Fruit fly (Drosophila melanogaster) whole organism, embryonic: ENCODE data around the gene CG4025.

ENCODE experiments used
- Atf6 ChIP-seq: fragments of 200-800 bp; sonication (Bioruptor generic); IDR thresholded peaks from 2 replicates; pipeline ENCODE4 v1.3.6; 2022; ENCODE audit warnings: missing biosample characterization, missing genetic modification characterization
- Awh ChIP-seq: fragments of 200-800 bp; sonication (Bioruptor generic); IDR thresholded peaks from 2 replicates; pipeline ENCODE4, ENCODE4 v1.3.6; 2022; ENCODE audit warnings: missing biosample characterization, missing genetic modification characterization
- Bgb ChIP-seq: fragments of 200-800 bp; sonication (Bioruptor generic); IDR thresholded peaks from 2 replicates; pipeline ENCODE4 v1.3.6; 2022; ENCODE audit warnings: missing biosample characterization, missing genetic modification characterization; ENCODE audit not compliant: partially characterized antibody
- CG10267 ChIP-seq: fragments of 200-800 bp; sonication (Bioruptor generic); optimal IDR thresholded peaks from 2 replicates; lab custom pipeline; 2018; ENCODE audit warnings: missing biosample characterization, mild to moderate bottlenecking, missing genetic modification characterization, moderate library complexity
- CG10654 ChIP-seq: fragments of 200-800 bp; sonication (Bioruptor generic); optimal IDR thresholded peaks from 2 replicates; lab custom pipeline; 2016; ENCODE audit warnings: missing biosample characterization, missing genetic modification characterization
- CG11247 ChIP-seq: fragments of 200-800 bp; sonication (Bioruptor generic); IDR thresholded peaks from 2 replicates; pipeline ENCODE4 v1.3.6; 2022; ENCODE audit warnings: missing biosample characterization, missing genetic modification characterization
- CG1233 ChIP-seq: fragments of 200-800 bp; sonication (Bioruptor generic); optimal IDR thresholded peaks from 4 replicates; lab custom pipeline; 2018; ENCODE audit warnings: missing biosample characterization, mild to moderate bottlenecking, missing genetic modification characterization
- CG13287 ChIP-seq: fragments of 200-800 bp; sonication (Bioruptor generic); IDR thresholded peaks from 2 replicates; pipeline ENCODE4 v1.3.6; 2022; ENCODE audit warnings: missing biosample characterization, missing genetic modification characterization; ENCODE audit not compliant: partially characterized antibody
- CG13624 ChIP-seq: fragments of 200-800 bp; sonication (Bioruptor generic); optimal IDR thresholded peaks from 2 replicates; lab custom pipeline; 2016; ENCODE audit warnings: missing biosample characterization, missing genetic modification characterization
- CG15696 ChIP-seq: fragments of 200-800 bp; sonication (Bioruptor generic); optimal IDR thresholded peaks from 2 replicates; lab custom pipeline; 2019; ENCODE audit warnings: missing biosample characterization, mild to moderate bottlenecking, missing genetic modification characterization, moderate library complexity
- CG1603 ChIP-seq: fragments of 200-800 bp; sonication (Bioruptor generic); optimal IDR thresholded peaks from 2 replicates; lab custom pipeline; 2019; ENCODE audit warnings: missing biosample characterization, mild to moderate bottlenecking, missing genetic modification characterization, moderate library complexity
- CG16813 ChIP-seq: fragments of 200-800 bp; sonication (Bioruptor generic); IDR thresholded peaks from 3 replicates; pipeline ENCODE4 v1.3.6; 2022; ENCODE audit warnings: missing biosample characterization, missing genetic modification characterization; ENCODE audit not compliant: partially characterized antibody
- CG17361 ChIP-seq: fragments of 200-800 bp; sonication (Bioruptor generic); IDR thresholded peaks from 3 replicates; pipeline ENCODE4 v1.3.6; 2022; ENCODE audit warnings: missing biosample characterization, missing genetic modification characterization
- CG17912 ChIP-seq: fragments of 200-800 bp; sonication (Bioruptor generic); optimal IDR thresholded peaks from 2 replicates; lab custom pipeline; 2018; ENCODE audit warnings: missing biosample characterization, mild to moderate bottlenecking, missing genetic modification characterization
- CG1792 ChIP-seq: fragments of 200-800 bp; sonication (Bioruptor generic); optimal IDR thresholded peaks from 2 replicates; lab custom pipeline; 2016; ENCODE audit warnings: missing biosample characterization, missing genetic modification characterization
- CG2202 ChIP-seq: fragments of 200-800 bp; sonication (Bioruptor generic); optimal IDR thresholded peaks from 2 replicates; lab custom pipeline; 2018; ENCODE audit warnings: missing biosample characterization, mild to moderate bottlenecking, missing genetic modification characterization
- CG2678 ChIP-seq: fragments of 200-800 bp; sonication (Bioruptor generic); optimal IDR thresholded peaks from 3 replicates; lab custom pipeline; 2019; ENCODE audit warnings: missing biosample characterization, mild to moderate bottlenecking, missing genetic modification characterization, moderate library complexity
- CG30403 ChIP-seq: fragments of 200-800 bp; sonication (Bioruptor generic); optimal IDR thresholded peaks from 3 replicates; lab custom pipeline; 2016; ENCODE audit warnings: missing biosample characterization, missing genetic modification characterization
- CG30431 ChIP-seq: fragments of 200-800 bp; sonication (Bioruptor generic); optimal IDR thresholded peaks from 2 replicates; lab custom pipeline; 2017; ENCODE audit warnings: missing biosample characterization, missing genetic modification characterization
- CG3163 ChIP-seq: fragments of 200-800 bp; sonication (Bioruptor generic); optimal IDR thresholded peaks from 3 replicates; lab custom pipeline; 2016; ENCODE audit warnings: missing biosample characterization, missing genetic modification characterization
- CG3407 ChIP-seq: fragments of 200-800 bp; sonication (Bioruptor generic); optimal IDR thresholded peaks from 2 replicates; lab custom pipeline; 2018; ENCODE audit warnings: missing biosample characterization, mild to moderate bottlenecking, missing genetic modification characterization
- CG5180 ChIP-seq: fragments of 200-800 bp; sonication (Bioruptor generic); optimal IDR thresholded peaks from 3 replicates; lab custom pipeline; 2017; ENCODE audit warnings: missing biosample characterization, missing genetic modification characterization, mild to moderate bottlenecking, moderate library complexity, missing genetic modification reagents
- CG6689 ChIP-seq: fragments of 200-800 bp; sonication (Bioruptor generic); IDR thresholded peaks from 2 replicates; pipeline ENCODE4 v1.3.6; 2022; ENCODE audit warnings: missing biosample characterization, missing genetic modification characterization
- CG6765 ChIP-seq: fragments of 200-800 bp; sonication (Bioruptor generic); optimal IDR thresholded peaks from 3 replicates; lab custom pipeline; 2017; ENCODE audit warnings: missing biosample characterization, mild to moderate bottlenecking, missing genetic modification characterization
- CG7786 ChIP-seq: fragments of 200-800 bp; sonication (Bioruptor generic); optimal IDR thresholded peaks from 2 replicates; lab custom pipeline; 2016; ENCODE audit warnings: missing biosample characterization, missing genetic modification characterization
- CG7839 ChIP-seq: fragments of 200-800 bp; sonication (Bioruptor generic); optimal IDR thresholded peaks from 3 replicates; lab custom pipeline; 2018; ENCODE audit warnings: missing biosample characterization, mild to moderate bottlenecking, missing genetic modification characterization, moderate library complexity
- CG8281 ChIP-seq: fragments of 200-800 bp; sonication (Bioruptor generic); optimal IDR thresholded peaks from 2 replicates; lab custom pipeline; 2018; ENCODE audit warnings: missing biosample characterization, mild to moderate bottlenecking, missing genetic modification characterization, moderate library complexity
- CG8290 ChIP-seq, 3 experiments: fragments of 200-800 bp; sonication (Bioruptor generic); optimal IDR thresholded peaks; 2 replicates each; lab custom pipeline; 2016 to 2019; ENCODE audit warnings: missing biosample characterization in 3 of 3, missing genetic modification characterization in 3 of 3, mild to moderate bottlenecking in 2 of 3, moderate library complexity in 1 of 3
- CG9727 ChIP-seq: fragments of 200-800 bp; sonication (Bioruptor generic); optimal IDR thresholded peaks from 3 replicates; lab custom pipeline; 2017; ENCODE audit warnings: missing biosample characterization, mild to moderate bottlenecking, missing genetic modification characterization
- Hsf ChIP-seq: fragments of 200-800 bp; sonication (Bioruptor generic); optimal IDR thresholded peaks from 3 replicates; lab custom pipeline; 2016; ENCODE audit warnings: missing biosample characterization, missing genetic modification characterization
- Myb ChIP-seq: fragments of 200-800 bp; sonication (Bioruptor generic); optimal IDR thresholded peaks from 2 replicates; lab custom pipeline; 2016; ENCODE audit warnings: missing biosample characterization, missing genetic modification characterization
- Pdp1 ChIP-seq, 2 experiments: fragments of 200-800 bp; sonication (Bioruptor generic); optimal IDR thresholded peaks; 3 replicates each; lab custom pipeline; 2016; ENCODE audit warnings: missing biosample characterization in 2 of 2, missing genetic modification characterization in 2 of 2, mild to moderate bottlenecking in 1 of 2, moderate library complexity in 1 of 2
- caup ChIP-seq: fragments of 200-800 bp; sonication (Bioruptor generic); optimal IDR thresholded peaks from 3 replicates; lab custom pipeline; 2017; ENCODE audit warnings: missing biosample characterization, mild to moderate bottlenecking, missing genetic modification characterization, moderate library complexity; ENCODE audit not compliant: severe bottlenecking
- dysf ChIP-seq: fragments of 200-800 bp; sonication (Bioruptor generic); IDR thresholded peaks from 3 replicates; pipeline ENCODE4 v1.3.6; 2022; ENCODE audit warnings: missing biosample characterization, missing genetic modification characterization
- en ChIP-seq: fragments of 200-800 bp; sonication (Bioruptor generic); optimal IDR thresholded peaks from 2 replicates; lab custom pipeline; 2016; ENCODE audit warnings: missing biosample characterization, missing genetic modification characterization
- fd64A ChIP-seq: fragments of 200-800 bp; sonication (Bioruptor generic); optimal IDR thresholded peaks from 3 replicates; lab custom pipeline; 2018; ENCODE audit warnings: missing biosample characterization, mild to moderate bottlenecking, missing genetic modification characterization
- fd96Cb ChIP-seq: fragments of 200-800 bp; sonication (Bioruptor generic); optimal IDR thresholded peaks from 2 replicates; lab custom pipeline; 2018; ENCODE audit warnings: missing biosample characterization, mild to moderate bottlenecking, missing genetic modification characterization, moderate library complexity
- fu2 ChIP-seq: fragments of 200-800 bp; sonication (Bioruptor generic); optimal IDR thresholded peaks from 2 replicates; lab custom pipeline; 2016; ENCODE audit warnings: missing biosample characterization, missing genetic modification characterization
- gsb-n ChIP-seq: fragments of 200-800 bp; sonication (Bioruptor generic); optimal IDR thresholded peaks from 3 replicates; lab custom pipeline; 2018; ENCODE audit warnings: missing biosample characterization, mild to moderate bottlenecking, missing genetic modification characterization
- h ChIP-seq: fragments of >200 bp; optimal IDR thresholded peaks from 2 replicates; lab custom pipeline; 2017
- mam ChIP-seq: fragments of 200-800 bp; sonication (Bioruptor generic); optimal IDR thresholded peaks from 3 replicates; lab custom pipeline; 2016; ENCODE audit warnings: missing biosample characterization, missing genetic modification characterization
- org-1 ChIP-seq: fragments of 200-800 bp; sonication (Bioruptor generic); optimal IDR thresholded peaks from 2 replicates; lab custom pipeline; 2017; ENCODE audit warnings: missing biosample characterization, missing genetic modification characterization
- pb ChIP-seq: fragments of 200-800 bp; sonication (Bioruptor generic); optimal IDR thresholded peaks from 3 replicates; lab custom pipeline; 2016; ENCODE audit warnings: missing biosample characterization, missing genetic modification characterization
- pzg ChIP-seq: fragments of 200-800 bp; sonication (Bioruptor generic); optimal IDR thresholded peaks from 3 replicates; lab custom pipeline; 2018; ENCODE audit warnings: missing biosample characterization, mild to moderate bottlenecking, missing genetic modification characterization, moderate library complexity
- repo ChIP-seq: fragments of 200-800 bp; sonication (Bioruptor generic); optimal IDR thresholded peaks from 2 replicates; lab custom pipeline; 2016; ENCODE audit warnings: missing biosample characterization, missing genetic modification characterization
- rib ChIP-seq: fragments of 200-800 bp; sonication (Bioruptor generic); IDR thresholded peaks from 2 replicates; pipeline ENCODE4 v1.3.6; 2022; ENCODE audit warnings: missing biosample characterization, missing genetic modification characterization
- salm ChIP-seq: fragments of 200-800 bp; sonication (Bioruptor generic); optimal IDR thresholded peaks from 2 replicates; lab custom pipeline; 2018; ENCODE audit warnings: missing biosample characterization, mild to moderate bottlenecking, missing genetic modification characterization
- sc ChIP-seq, 3 experiments: fragments of >200 bp in 2 of 3; fragments of 200-800 bp in 1 of 3; sonication (Bioruptor generic) in 1 of 3; optimal IDR thresholded peaks; 2 replicates in 2 of 3; 3 replicates in 1 of 3; lab custom pipeline; 2017; ENCODE audit warnings: mild to moderate bottlenecking in 1 of 3, missing biosample characterization in 1 of 3, missing genetic modification characterization in 1 of 3, missing genetic modification reagents in 1 of 3
- tgo ChIP-seq: fragments of 200-800 bp; sonication (Bioruptor generic); IDR thresholded peaks from 3 replicates; pipeline ENCODE4 v1.3.6; 2022; ENCODE audit warnings: missing biosample characterization, missing genetic modification characterization
- tin ChIP-seq: fragments of 200-800 bp; sonication (Bioruptor generic); optimal IDR thresholded peaks from 3 replicates; lab custom pipeline; 2016; ENCODE audit warnings: missing biosample characterization, missing genetic modification characterization

The CG4025 gene

dm6 chrX:2087501-2087900 lies 10.7 kb downstream of the CG4025 start (continued):
- TF ChIP-seq Myb (GFP tag; lab: Kevin White, UChicago): peak; percentile 40
- peak; percentile 55 for TF ChIP-seq fu2 (GFP tag; lab: Kevin White, UChicago)
- TF ChIP-seq CG3407 (GFP tag; lab: Kevin White, UChicago): peak; percentile 62
- TF ChIP-seq pb (GFP tag; lab: Kevin White, UChicago): peak; percentile 58
- no peak for TF ChIP-seq CG17912
- TF ChIP-seq rib (GFP tag; lab: Robert Waterston, UW): no peak
- TF ChIP-seq CG30431 (GFP tag; lab: Kevin White, UChicago): peak; percentile 36
- TF ChIP-seq caup (GFP tag; lab: Kevin White, UChicago): no peak
- peak; percentile 57 for TF ChIP-seq CG2678 (tag; lab: Kevin White, UChicago)
- TF ChIP-seq tin (GFP tag; lab: Kevin White, UChicago): peak; percentile 24
- peak; percentile 59 for TF ChIP-seq CG11247 (GFP tag; lab: Robert Waterston, UW)
- TF ChIP-seq CG13624 (GFP tag; lab: Kevin White, UChicago): peak; percentile 10
- TF ChIP-seq CG1792: no peak
- TF ChIP-seq dysf (GFP tag; lab: Robert Waterston, UW): peak; percentile 62
- no peak for TF ChIP-seq CG8290 (GFP tag; optimal IDR thresholded peaks at IDR 0.05; lab: Kevin White, UChicago)
- peak in 1 of 2 experiments; percentile 90 for TF ChIP-seq CG8290 (tag; optimal IDR thresholded peaks at IDR 0.05; lab: Kevin White, UChicago)
- no peak for TF ChIP-seq en (GFP tag; lab: Kevin White, UChicago)
- peak; percentile 19 for TF ChIP-seq CG9727 (GFP tag; lab: Kevin White, UChicago)
- TF ChIP-seq gsb-n: peak; percentile 56
- no peak for TF ChIP-seq CG13287 (GFP tag; lab: Robert Waterston, UW)
- no peak for TF ChIP-seq Bgb (GFP tag; lab: Robert Waterston, UW)
- no peak for TF ChIP-seq CG16813 (GFP tag; lab: Robert Waterston, UW)
- TF ChIP-seq repo (GFP tag; lab: Kevin White, UChicago): peak; percentile 9
- peak; percentile 54 for TF ChIP-seq org-1 (GFP tag; lab: Kevin White, UChicago)
- TF ChIP-seq mam: peak; percentile 41
- peak; percentile 69 for TF ChIP-seq CG7839 (tag; lab: Kevin White, UChicago)
- no peak for TF ChIP-seq sc (optimal IDR thresholded peaks at IDR 0.05; lab: Kevin White, UChicago)
- no peak for TF ChIP-seq sc (GFP tag; optimal IDR thresholded peaks at IDR 0.05; lab: Kevin White, UChicago)
- peak; percentile 77 for TF ChIP-seq Awh (GFP tag; lab: Robert Waterston, UW)
- peak; percentile 46; the same call in 1 of the 3 replicates for TF ChIP-seq CG17361 (GFP tag; lab: Robert Waterston, UW)
- peak; percentile 48 for TF ChIP-seq Hsf (GFP tag; lab: Kevin White, UChicago)
- TF ChIP-seq CG6765 (GFP tag; lab: Kevin White, UChicago): no peak
- TF ChIP-seq fd96Cb (tag; lab: Kevin White, UChicago): peak; percentile 50
- TF ChIP-seq CG2202 (tag; lab: Kevin White, UChicago): no peak
- peak; percentile 46 for TF ChIP-seq salm (tag; lab: Kevin White, UChicago)
- no peak for TF ChIP-seq fd64A (GFP tag; lab: Kevin White, UChicago)
- TF ChIP-seq Pdp1 (GFP tag; optimal IDR thresholded peaks at IDR 0.05; lab: Kevin White, UChicago): peak; percentile 34 to 36
- TF ChIP-seq CG1233 (GFP tag; lab: Kevin White, UChicago): peak; percentile 7
- no peak for TF ChIP-seq CG15696 (tag; lab: Kevin White, UChicago)
- no peak for TF ChIP-seq pzg
- TF ChIP-seq CG5180 (GFP tag; lab: Kevin White, UChicago): peak; percentile 12
- no peak for TF ChIP-seq Atf6 (GFP tag; lab: Robert Waterston, UW)
- peak; percentile 47 for TF ChIP-seq CG10654 (GFP tag; lab: Kevin White, UChicago)
- TF ChIP-seq h (lab: Kevin White, UChicago): no peak
- TF ChIP-seq CG6689: peak; percentile 71
- TF ChIP-seq CG10267: peak; percentile 5
- peak; percentile 6 for TF ChIP-seq CG3163 (GFP tag; lab: Kevin White, UChicago)
- TF ChIP-seq CG8281 (tag; lab: Kevin White, UChicago): no peak
- peak; percentile 37; the same call in 1 of the 3 replicates for TF ChIP-seq tgo
- peak; percentile 55 for TF ChIP-seq CG30403 (GFP tag; lab: Kevin White, UChicago)
- peak; percentile 86 for TF ChIP-seq CG1603 (tag; lab: Kevin White, UChicago)
- peak; percentile 38 for TF ChIP-seq CG7786 (GFP tag; lab: Kevin White, UChicago)
